Worm (Caenorhabditis elegans): ENCODE results near the gene srd-18.

The srd-18 gene

DNA sequence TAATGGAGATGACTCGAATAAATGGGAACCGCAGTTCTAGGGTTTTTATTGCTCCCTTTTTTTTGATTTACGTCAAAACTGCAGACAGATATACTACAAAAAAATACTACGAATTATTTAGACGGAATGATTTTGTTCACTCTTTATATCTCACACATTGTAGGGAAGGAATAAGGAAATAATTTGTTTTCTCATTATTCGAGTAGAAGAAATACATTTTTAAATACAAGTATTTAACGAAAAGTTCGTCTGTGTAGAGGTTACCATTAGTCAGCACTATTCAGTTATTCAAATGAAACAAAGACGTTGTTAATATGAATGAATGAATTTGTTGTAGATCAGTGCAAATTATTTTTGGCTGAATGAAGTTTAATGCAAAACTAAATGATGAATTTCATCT, at the start of gene srd-18:
srd-18 (minus strand) TSS at position 101 of the 400 bp plus-strand sequence.
- TF ChIP-seq efl-1 (GFP tag; optimal IDR thresholded peaks at IDR 0.05) = no peak
- TF ChIP-seq gei-17 (GFP tag; optimal IDR thresholded peaks at IDR 0.05) = no peak
- TF ChIP-seq somi-1 (GFP tag; optimal IDR thresholded peaks at IDR 0.05) = no peak
- no peak for TF ChIP-seq bed-2 (GFP tag; IDR thresholded peaks at IDR 0.05)
- TF ChIP-seq C06A6.2 (GFP tag; conservative IDR thresholded peaks at IDR 0.05) = no peak
- no peak for TF ChIP-seq pbrm-1 (GFP tag; IDR thresholded peaks at IDR 0.05)
- TF ChIP-seq bed-1 (GFP tag; IDR thresholded peaks at IDR 0.05) = no peak
- TF ChIP-seq hrde-1 (tag; optimal IDR thresholded peaks at IDR 0.05; ENCODE audit: borderline replicate concordance) = no peak
- TF ChIP-seq B0019.2 (GFP tag; conservative IDR thresholded peaks at IDR 0.05) = no peak
- no peak for TF ChIP-seq dpl-1 (GFP tag; optimal IDR thresholded peaks at IDR 0.05)

ce11 chrV:13476350-13476749, 49.7 kb upstream of the srd-18 start, which contains the start of gene T10G3.8:
TSS of gene T10G3.8 (minus strand) at chrV:13476450.
- TF ChIP-seq Y79H2A.3 (GFP tag; conservative IDR thresholded peaks at IDR 0.05) = no peak
- TF ChIP-seq lin-40 (tag; optimal IDR thresholded peaks at IDR 0.05) = no peak
- no peak for TF ChIP-seq pha-4 (tag; optimal IDR thresholded peaks at IDR 0.05)
- no peak for TF ChIP-seq Y67H2A.10 (GFP tag; conservative IDR thresholded peaks at IDR 0.05)
- no peak for TF ChIP-seq mes-4 (tag; optimal IDR thresholded peaks at IDR 0.05)
- no peak for TF ChIP-seq ZK185.1 (tag; optimal IDR thresholded peaks at IDR 0.05; ENCODE audit: poor library complexity, severe bottlenecking)
- no peak for TF ChIP-seq aptf-3 (GFP tag; IDR thresholded peaks at IDR 0.05)
- no peak for TF ChIP-seq lin-54 (GFP tag; optimal IDR thresholded peaks at IDR 0.05)
- no peak for TF ChIP-seq sea-2 (GFP tag; IDR thresholded peaks at IDR 0.05)
- no peak for TF ChIP-seq K11D2.4 (GFP tag; IDR thresholded peaks at IDR 0.05)
- TF ChIP-seq nhr-80 (tag; optimal IDR thresholded peaks at IDR 0.05) = no peak
- TF ChIP-seq rec-8 (tag; optimal IDR thresholded peaks at IDR 0.05) = no peak
- no peak for TF ChIP-seq lsy-27 (tag; optimal IDR thresholded peaks at IDR 0.05; ENCODE audit: borderline replicate concordance, insufficient read depth)
- TF ChIP-seq snpc-4 (GFP tag; optimal IDR thresholded peaks at IDR 0.05) = no peak
- TF ChIP-seq snpc-4 (tag; optimal IDR thresholded peaks at IDR 0.05) = no peak

DNA sequence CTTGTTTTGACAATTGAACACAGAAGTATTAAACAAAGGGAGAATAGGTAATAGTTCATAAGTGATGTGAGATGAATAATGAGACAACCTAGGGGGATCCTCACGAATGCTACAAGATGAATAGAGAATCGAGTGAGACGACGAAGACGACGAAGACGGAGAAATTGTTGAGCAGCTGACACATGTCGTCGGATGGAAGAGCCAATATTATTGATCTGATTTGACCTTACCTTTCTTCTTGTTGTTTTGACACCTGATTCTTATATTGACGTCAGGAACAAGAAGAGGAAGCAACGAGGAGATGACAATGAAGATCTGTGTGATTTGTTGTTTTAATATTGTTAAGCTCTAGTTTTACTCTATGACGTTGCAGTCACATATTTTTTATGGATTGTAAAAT, 46.8 kb upstream of the srd-18 start, which contains the start of gene T10G3.1:
T10G3.1 (minus strand) TSS at position 213 of the 400 bp plus-strand sequence.
- no peak for TF ChIP-seq die-1 (tag; optimal IDR thresholded peaks at IDR 0.05)
- TF ChIP-seq Y79H2A.3 (GFP tag; conservative IDR thresholded peaks at IDR 0.05) = no peak
- TF ChIP-seq xnd-1 (tag; optimal IDR thresholded peaks at IDR 0.05) = no peak
- TF ChIP-seq B0019.2 (GFP tag; conservative IDR thresholded peaks at IDR 0.05) = no peak
- TF ChIP-seq lin-35 (GFP tag; optimal IDR thresholded peaks at IDR 0.05) = no peak
- TF ChIP-seq nfya-2 (GFP tag; IDR thresholded peaks at IDR 0.05) = no peak
- no peak for TF ChIP-seq bed-2 (GFP tag; IDR thresholded peaks at IDR 0.05)
- no peak for TF ChIP-seq cebp-2 (GFP tag; IDR thresholded peaks at IDR 0.05)
- TF ChIP-seq nhr-120 (GFP tag; IDR thresholded peaks at IDR 0.05) = no peak
- no peak for TF ChIP-seq ztf-26 (tag; optimal IDR thresholded peaks at IDR 0.05)
- TF ChIP-seq rpc-1 (optimal IDR thresholded peaks at IDR 0.05) = no peak
- TF ChIP-seq rpc-1 (tag; optimal IDR thresholded peaks at IDR 0.05) = no peak
- TF ChIP-seq Y67H2A.10 (GFP tag; conservative IDR thresholded peaks at IDR 0.05) = no peak
- no peak for TF ChIP-seq F37B4.10 (GFP tag; IDR thresholded peaks at IDR 0.05)
- no peak for TF ChIP-seq nhr-27 (tag; optimal IDR thresholded peaks at IDR 0.05)

DNA sequence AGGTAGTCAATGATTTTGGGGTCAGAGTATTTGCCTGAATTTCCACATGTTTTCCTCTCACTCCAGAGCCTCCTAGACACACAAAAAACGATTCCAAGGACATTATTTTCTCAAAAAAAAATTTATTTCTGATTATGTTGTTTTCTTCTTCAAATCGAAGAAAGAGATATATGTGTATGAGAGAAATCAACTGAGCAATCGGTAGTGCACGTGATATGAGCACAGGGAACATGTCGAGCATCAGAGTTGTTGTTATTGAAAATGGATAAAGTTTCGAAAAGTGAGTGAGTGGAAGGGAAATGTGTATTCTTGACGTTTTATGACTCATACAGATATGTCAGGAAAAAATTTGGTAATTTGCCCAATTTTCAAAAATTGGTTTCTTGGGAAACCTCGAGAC, 45.4 kb upstream of the srd-18 start:
- no peak for TF ChIP-seq sptf-2 (GFP tag; optimal IDR thresholded peaks at IDR 0.05)
- no peak for TF ChIP-seq atf-7 (tag; optimal IDR thresholded peaks at IDR 0.05)
- no peak for TF ChIP-seq rec-8 (tag; optimal IDR thresholded peaks at IDR 0.05)
- TF ChIP-seq ceh-40 (GFP tag; IDR thresholded peaks at IDR 0.05) = no peak
- no peak for TF ChIP-seq ekl-4 (GFP tag; IDR thresholded peaks at IDR 0.05)
- no peak for TF ChIP-seq rpc-1 (optimal IDR thresholded peaks at IDR 0.05)
- TF ChIP-seq rpc-1 (tag; optimal IDR thresholded peaks at IDR 0.05) = no peak
- TF ChIP-seq ztf-26 (tag; optimal IDR thresholded peaks at IDR 0.05) = no peak
- no peak for TF ChIP-seq tbp1 (GFP tag; optimal IDR thresholded peaks at IDR 0.05)
- no peak for TF ChIP-seq F22D6.2 (tag; optimal IDR thresholded peaks at IDR 0.05)
- no peak for TF ChIP-seq dpff-1 (tag; optimal IDR thresholded peaks at IDR 0.05)
- no peak for TF ChIP-seq snpc-4 (GFP tag; optimal IDR thresholded peaks at IDR 0.05)
- no peak for TF ChIP-seq snpc-4 (tag; optimal IDR thresholded peaks at IDR 0.05)
- no peak for TF ChIP-seq unc-130 (GFP tag; optimal IDR thresholded peaks at IDR 0.05)
- no peak for TF ChIP-seq F39B2.1 (GFP tag; IDR thresholded peaks at IDR 0.05)
- no peak for TF ChIP-seq egl-44 (GFP tag; IDR thresholded peaks at IDR 0.05)
